Fruit fly (Drosophila melanogaster) whole organism, wandering third instar larva: ENCODE data around the gene CG42481.

Experiments
- Abd-B ChIP-seq: fragments of >200 bp; optimal IDR thresholded peaks from 2 replicates; lab custom pipeline; 2017; ENCODE audit warnings: missing biosample characterization, missing genetic modification characterization
- CG32264 ChIP-seq: fragments of 200-800 bp; sonication (Bioruptor generic); optimal IDR thresholded peaks from 2 replicates; lab custom pipeline; 2016; ENCODE audit warnings: missing biosample characterization, missing genetic modification characterization
- CrebA ChIP-seq: fragments of 200-800 bp; sonication (Bioruptor generic); optimal IDR thresholded peaks from 2 replicates; lab custom pipeline; 2016; ENCODE audit warnings: missing biosample characterization, mild to moderate bottlenecking, missing genetic modification characterization, borderline replicate concordance
- Hr78 ChIP-seq: fragments of >200 bp; optimal IDR thresholded peaks from 2 replicates; lab custom pipeline; 2017; ENCODE audit warnings: missing biosample characterization, missing genetic modification characterization
- Jra ChIP-seq: sonication (Bioruptor generic); optimal IDR thresholded peaks from 2 replicates; lab custom pipeline; 2016; ENCODE audit warnings: missing biosample characterization, missing genetic modification characterization
- Myc ChIP-seq: fragments of >200 bp; optimal IDR thresholded peaks from 2 replicates; lab custom pipeline; 2017
- Rel ChIP-seq, 2 experiments: fragments of 200-800 bp; sonication (Bioruptor generic) in 1 of 2; optimal IDR thresholded peaks; 2 replicates in 1 of 2; 3 replicates in 1 of 2; lab custom pipeline; 2016 to 2019; ENCODE audit warnings: mild to moderate bottlenecking in 2 of 2, missing biosample characterization in 2 of 2, missing genetic modification characterization in 2 of 2, moderate library complexity in 1 of 2
- dmrt93B ChIP-seq: fragments of 200-800 bp; sonication (Bioruptor generic); optimal IDR thresholded peaks from 2 replicates; lab custom pipeline; 2018; ENCODE audit warnings: missing biosample characterization, mild to moderate bottlenecking, missing genetic modification characterization
- h ChIP-seq: fragments of 200-800 bp; sonication (Bioruptor generic); optimal IDR thresholded peaks from 3 replicates; lab custom pipeline; 2016; ENCODE audit warnings: missing biosample characterization, mild to moderate bottlenecking, missing genetic modification characterization
- lola ChIP-seq: fragments of >200 bp; optimal IDR thresholded peaks from 2 replicates; lab custom pipeline; 2017; ENCODE audit warnings: missing biosample characterization, missing genetic modification characterization
- pan ChIP-seq: fragments of >200 bp; optimal IDR thresholded peaks from 2 replicates; lab custom pipeline; 2017
- sv ChIP-seq: fragments of 200-800 bp; sonication (Bioruptor generic); optimal IDR thresholded peaks from 3 replicates; lab custom pipeline; 2016; ENCODE audit warnings: missing biosample characterization, missing genetic modification characterization
- tai ChIP-seq: sonication (Bioruptor generic); optimal IDR thresholded peaks from 2 replicates; lab custom pipeline; 2016; ENCODE audit warnings: missing biosample characterization, missing genetic modification characterization
- usp ChIP-seq: fragments of >200 bp; optimal IDR thresholded peaks from 2 replicates; lab custom pipeline; 2017; ENCODE audit warnings: missing biosample characterization, missing genetic modification characterization

DNA sequence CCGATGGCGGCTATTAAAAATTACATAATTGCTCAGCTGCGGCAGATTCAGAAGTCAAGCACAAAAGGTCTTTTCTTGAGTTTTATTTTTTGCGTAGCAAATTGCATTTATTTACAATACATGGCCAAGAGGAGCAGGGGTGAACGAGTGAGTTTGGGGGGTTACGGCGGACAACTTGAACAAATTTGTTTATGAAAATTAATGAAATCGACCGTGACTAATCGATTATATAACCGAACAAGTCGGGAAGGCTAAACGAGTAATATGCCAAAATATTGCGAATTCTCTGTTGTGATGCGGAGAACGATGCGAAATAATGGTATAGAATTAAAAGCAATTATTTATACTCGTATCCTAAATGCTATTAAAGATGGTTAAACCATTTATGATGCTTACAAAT, 14.5 kb downstream of the CG42481 start:
- no peak for TF ChIP-seq tai
- TF ChIP-seq usp (GFP tag; lab: Kevin White, UChicago), result no peak
- no peak for TF ChIP-seq Abd-B (GFP tag; lab: Kevin White, UChicago)
- no peak for TF ChIP-seq dmrt93B (GFP tag; lab: Kevin White, UChicago)
- TF ChIP-seq Hr78 (GFP tag; lab: Kevin White, UChicago), result no peak
- no peak for TF ChIP-seq pan (lab: Kevin White, UChicago)
- TF ChIP-seq CG32264 (GFP tag; lab: Kevin White, UChicago), result no peak
- no peak for TF ChIP-seq Rel (GFP tag; optimal IDR thresholded peaks at IDR 0.05; lab: Kevin White, UChicago)
- TF ChIP-seq Rel (tag; optimal IDR thresholded peaks at IDR 0.05; lab: Kevin White, UChicago), result no peak
- no peak for TF ChIP-seq lola (GFP tag; lab: Kevin White, UChicago)
- no peak for TF ChIP-seq Myc (lab: Kevin White, UChicago)
- no peak for TF ChIP-seq CrebA (GFP tag; lab: Kevin White, UChicago)
- no peak for TF ChIP-seq Jra (GFP tag; lab: Kevin White, UChicago)
- no peak for TF ChIP-seq h (GFP tag; lab: Kevin White, UChicago)
- TF ChIP-seq sv (GFP tag; lab: Kevin White, UChicago), result no peak
